Worm (Caenorhabditis elegans) whole organism, mixed stage, embryonic: Measurements from ENCODE around the gene scav-2.

Source experiments
- blmp-1 ChIP-seq: fragments of 150-350 bp; optimal IDR thresholded peaks from 2 replicates; lab custom pipeline; 2014; ENCODE audit warnings: missing biosample characterization, missing genetic modification characterization
- ceh-39 ChIP-seq: fragments of 150-350 bp; optimal IDR thresholded peaks from 2 replicates; lab custom pipeline; 2014; ENCODE audit warnings: missing biosample characterization, missing genetic modification characterization
- nhr-12 ChIP-seq: fragments of 150-350 bp; optimal IDR thresholded peaks from 2 replicates; lab custom pipeline; 2014; ENCODE audit warnings: missing biosample characterization, missing genetic modification characterization
- unc-120 ChIP-seq: sonication (generic microtip); optimal IDR thresholded peaks from 2 replicates; lab custom pipeline; 2017; ENCODE audit warnings: missing genetic modification characterization, missing compliant biosample characterization; ENCODE audit not compliant: poor library complexity, severe bottlenecking

- TF ChIP-seq blmp-1 (no peak), nhr-12 (tag; lab: Kevin White, UChicago) (no peak), unc-120 (no peak), ceh-39 (tag; lab: Kevin White, UChicago) (no peak)
Observed at ce11 chrIII:13525118-13525839, 29.9 kb downstream of the scav-2 start.
